Worm (Caenorhabditis elegans) whole organism, young adult: Measurements from ENCODE around the gene dis-3.

Experiments
- B0035.1 ChIP-seq: sonication (generic microtip); optimal IDR thresholded peaks from 2 replicates; lab custom pipeline; 2016; ENCODE audit warnings: missing genetic modification characterization, mild to moderate bottlenecking, missing compliant biosample characterization, missing genotype, missing genetic modification reagents
- F33H1.4 ChIP-seq: fragments of 200-800 bp; sonication (Bioruptor generic); IDR thresholded peaks from 2 replicates; pipeline ENCODE4 v1.3.6; 2022; ENCODE audit warnings: missing genetic modification reagents, missing genetic modification characterization, missing compliant biosample characterization
- F37B4.10 ChIP-seq: fragments of 200-800 bp; sonication (Bioruptor generic); IDR thresholded peaks from 2 replicates; pipeline ENCODE4 v1.3.6; 2022; ENCODE audit warnings: missing genetic modification characterization, missing compliant biosample characterization
- F39B2.1 ChIP-seq: fragments of 200-800 bp; sonication (Bioruptor generic); IDR thresholded peaks from 2 replicates; pipeline ENCODE4 v1.3.6; 2022; ENCODE audit warnings: missing genetic modification reagents, missing genetic modification characterization, missing compliant biosample characterization
- Y53G8AR.9 ChIP-seq: fragments of 200-800 bp; sonication (Bioruptor generic); conservative IDR thresholded peaks from 2 replicates; pipeline ENCODE4 v1.3.6; 2022; ENCODE audit warnings: missing genetic modification reagents, missing genetic modification characterization, missing compliant biosample characterization
- ZK185.1 ChIP-seq: sonication (generic microtip); optimal IDR thresholded peaks from 2 replicates; lab custom pipeline; 2016; ENCODE audit warnings: mild to moderate bottlenecking, missing genetic modification characterization, missing compliant biosample characterization; ENCODE audit not compliant: poor library complexity, severe bottlenecking
- akir-1 ChIP-seq: fragments of 200-800 bp; sonication (Bioruptor generic); optimal IDR thresholded peaks from 2 replicates; lab custom pipeline; 2018; ENCODE audit warnings: mild to moderate bottlenecking, missing genetic modification characterization, moderate library complexity, missing compliant biosample characterization
- ama-1 ChIP-seq, 3 experiments: fragments of 150-350 bp in 1 of 3; sonication (generic microtip) in 2 of 3; optimal IDR thresholded peaks; 2 replicates each; lab custom pipeline; 2014 to 2018; ENCODE audit warnings: missing biosample characterization in 2 of 3, missing genetic modification characterization in 2 of 3, missing genetic modification reagents in 2 of 3
- atf-7 ChIP-seq: sonication (generic microtip); optimal IDR thresholded peaks from 2 replicates; lab custom pipeline; 2017; ENCODE audit warnings: mild to moderate bottlenecking, missing genetic modification characterization, missing compliant biosample characterization
- attf-6 ChIP-seq: fragments of 200-800 bp; sonication (Bioruptor generic); IDR thresholded peaks from 2 replicates; pipeline ENCODE4 v1.3.6; 2022; ENCODE audit warnings: missing genetic modification reagents, missing genetic modification characterization, missing compliant biosample characterization
- bed-2 ChIP-seq: fragments of 200-800 bp; sonication (Bioruptor generic); IDR thresholded peaks from 2 replicates; pipeline ENCODE4 v1.3.6; 2022; ENCODE audit warnings: missing genetic modification reagents, missing genetic modification characterization, missing compliant biosample characterization
- cebp-2 ChIP-seq: fragments of 200-800 bp; sonication (Bioruptor generic); IDR thresholded peaks from 2 replicates; pipeline ENCODE4 v1.3.6; 2022; ENCODE audit warnings: missing genetic modification characterization, missing compliant biosample characterization
- ceh-100 ChIP-seq: fragments of 200-800 bp; sonication (Bioruptor generic); IDR thresholded peaks from 2 replicates; pipeline ENCODE4 v1.3.6; 2022; ENCODE audit warnings: missing genetic modification reagents, missing genetic modification characterization, missing compliant biosample characterization
- ceh-40 ChIP-seq: fragments of 200-800 bp; sonication (Bioruptor generic); IDR thresholded peaks from 2 replicates; pipeline ENCODE4 v1.3.6; 2022; ENCODE audit warnings: missing genetic modification characterization, missing compliant biosample characterization
- dpff-1 ChIP-seq: sonication (generic microtip); optimal IDR thresholded peaks from 2 replicates; lab custom pipeline; 2017; ENCODE audit warnings: mild to moderate bottlenecking, missing genetic modification characterization, missing compliant biosample characterization
- efl-1 ChIP-seq: fragments of 150-350 bp; optimal IDR thresholded peaks from 2 replicates; lab custom pipeline; 2014; ENCODE audit warnings: missing biosample characterization, missing genetic modification reagents, missing genetic modification characterization
- egrh-3 ChIP-seq: fragments of 200-800 bp; sonication (Bioruptor generic); IDR thresholded peaks from 2 replicates; pipeline ENCODE4 v1.3.6; 2022; ENCODE audit warnings: missing genetic modification reagents, missing genetic modification characterization, missing compliant biosample characterization
- ekl-4 ChIP-seq: fragments of 200-800 bp; sonication (Bioruptor generic); IDR thresholded peaks from 2 replicates; pipeline ENCODE4 v1.3.6; 2022; ENCODE audit warnings: missing genetic modification reagents, missing genetic modification characterization, missing compliant biosample characterization
- gei-17 ChIP-seq: fragments of 200-800 bp; sonication (Bioruptor generic); optimal IDR thresholded peaks from 2 replicates; lab custom pipeline; 2018; ENCODE audit warnings: mild to moderate bottlenecking, missing genetic modification characterization, missing compliant biosample characterization
- hlh-26 ChIP-seq: fragments of 200-800 bp; sonication (Bioruptor generic); conservative IDR thresholded peaks from 2 replicates; pipeline ENCODE4 v1.3.6; 2022; ENCODE audit warnings: missing genetic modification reagents, missing genetic modification characterization, missing compliant biosample characterization
- hmg-1.2 ChIP-seq: fragments of 200-800 bp; sonication (Bioruptor generic); IDR thresholded peaks from 2 replicates; pipeline ENCODE4 v1.3.6; 2022; ENCODE audit warnings: missing genetic modification reagents, missing genetic modification characterization, missing compliant biosample characterization
- hrde-1 ChIP-seq: sonication (generic microtip); optimal IDR thresholded peaks from 2 replicates; lab custom pipeline; 2016; ENCODE audit warnings: missing genetic modification characterization, mild to moderate bottlenecking, missing compliant biosample characterization, moderate library complexity, missing genotype, missing genetic modification reagents, borderline replicate concordance
- lag-1 ChIP-seq: fragments of 200-800 bp; sonication (Bioruptor generic); IDR thresholded peaks from 2 replicates; pipeline ENCODE4 v1.3.6; 2022; ENCODE audit warnings: missing genetic modification reagents, missing genetic modification characterization, missing compliant biosample characterization
- lin-54 ChIP-seq: fragments of 200-800 bp; sonication (Bioruptor generic); optimal IDR thresholded peaks from 2 replicates; lab custom pipeline; 2018; ENCODE audit warnings: mild to moderate bottlenecking, missing genetic modification characterization, missing compliant biosample characterization
- lsl-1 ChIP-seq: fragments of 200-800 bp; sonication (Bioruptor generic); optimal IDR thresholded peaks from 2 replicates; lab custom pipeline; 2018; ENCODE audit warnings: mild to moderate bottlenecking, missing genetic modification characterization, moderate library complexity, missing compliant biosample characterization
- nhr-120 ChIP-seq: fragments of 200-800 bp; sonication (Bioruptor generic); IDR thresholded peaks from 2 replicates; pipeline ENCODE4 v1.3.6; 2022; ENCODE audit warnings: missing genetic modification characterization, missing compliant biosample characterization
- pha-4 ChIP-seq: fragments of 150-350 bp; sonication (generic microtip); optimal IDR thresholded peaks from 2 replicates; lab custom pipeline; 2014; ENCODE audit warnings: missing biosample characterization, missing genetic modification reagents, missing genetic modification characterization
- snpc-1.3 ChIP-seq: sonication (generic microtip); optimal IDR thresholded peaks from 2 replicates; lab custom pipeline; 2017; ENCODE audit warnings: missing genetic modification characterization, mild to moderate bottlenecking, missing compliant biosample characterization, antibody characterized with exemption, moderate library complexity, missing genotype, missing genetic modification reagents; ENCODE audit not compliant: insufficient read depth
- snpc-3.4 ChIP-seq: sonication (generic microtip); optimal IDR thresholded peaks from 2 replicates; lab custom pipeline; 2017; ENCODE audit warnings: missing genetic modification characterization, mild to moderate bottlenecking, missing compliant biosample characterization, antibody characterized with exemption, moderate library complexity, missing genotype, missing genetic modification reagents
- somi-1 ChIP-seq: fragments of 200-800 bp; sonication (Bioruptor generic); optimal IDR thresholded peaks from 2 replicates; lab custom pipeline; 2018; ENCODE audit warnings: mild to moderate bottlenecking, missing genetic modification characterization, missing compliant biosample characterization
- tbp1 ChIP-seq: fragments of 200-800 bp; sonication (Bioruptor generic); optimal IDR thresholded peaks from 2 replicates; lab custom pipeline; 2018; ENCODE audit warnings: mild to moderate bottlenecking, missing genetic modification characterization, missing compliant biosample characterization
- tbx-9 ChIP-seq: sonication (generic microtip); optimal IDR thresholded peaks from 2 replicates; lab custom pipeline; 2016; ENCODE audit warnings: borderline replicate concordance, missing genetic modification characterization, inconsistent platforms, missing compliant biosample characterization
- tlf-1 ChIP-seq: fragments of 200-800 bp; sonication (Bioruptor generic); optimal IDR thresholded peaks from 2 replicates; lab custom pipeline; 2018; ENCODE audit warnings: mild to moderate bottlenecking, missing genetic modification characterization, missing compliant biosample characterization
- unc-130 ChIP-seq: sonication (generic microtip); optimal IDR thresholded peaks from 2 replicates; lab custom pipeline; 2016; ENCODE audit warnings: missing genetic modification reagents, missing genetic modification characterization, missing compliant biosample characterization
- unc-62 ChIP-seq: fragments of 150-350 bp; optimal IDR thresholded peaks from 2 replicates; lab custom pipeline; 2014; ENCODE audit warnings: missing biosample characterization, missing genetic modification reagents, missing genetic modification characterization
- xnd-1 ChIP-seq: sonication (generic microtip); optimal IDR thresholded peaks from 2 replicates; lab custom pipeline; 2016; ENCODE audit warnings: missing genotype, missing genetic modification reagents, missing genetic modification characterization, missing compliant biosample characterization
- zim-3 ChIP-seq: sonication (generic microtip); optimal IDR thresholded peaks from 2 replicates; lab custom pipeline; 2017; ENCODE audit warnings: mild to moderate bottlenecking, missing genetic modification characterization, moderate library complexity, missing compliant biosample characterization
- ztf-28 ChIP-seq: fragments of 200-800 bp; sonication (Bioruptor generic); IDR thresholded peaks from 2 replicates; pipeline ENCODE4 v1.3.6; 2022; ENCODE audit warnings: missing genetic modification reagents, missing genetic modification characterization, missing compliant biosample characterization
- ztf-6 ChIP-seq: fragments of 200-800 bp; sonication (Bioruptor generic); IDR thresholded peaks from 2 replicates; pipeline ENCODE4 v1.3.6; 2022; ENCODE audit warnings: missing genetic modification reagents, missing genetic modification characterization, missing compliant biosample characterization

Gene dis-3

ce11 chrIV:10065159-10065558 lies 31.8 kb upstream of the dis-3 start:
- TF ChIP-seq ZK185.1 (tag; lab: Kevin White, UChicago) (no peak), pha-4 (tag; lab: Kevin White, UChicago) (no peak), attf-6 (no peak)

ce11 chrIV:10066456-10066855 lies 30.5 kb upstream of the dis-3 start:
- TF ChIP-seq ekl-4, result no peak
- TF ChIP-seq ceh-100, result no peak
- TF ChIP-seq xnd-1 (tag; lab: Kevin White, UChicago), result no peak
- no peak for TF ChIP-seq snpc-1.3 (tag; lab: Kevin White, UChicago)
- TF ChIP-seq F33H1.4 (GFP tag; lab: Robert Waterston, UW), result no peak
- no peak for TF ChIP-seq somi-1 (GFP tag; lab: Kevin White, UChicago)
- no peak for TF ChIP-seq nhr-120 (GFP tag; lab: Robert Waterston, UW)
- no peak for TF ChIP-seq hlh-26 (GFP tag; lab: Robert Waterston, UW)
- no peak for TF ChIP-seq ama-1 (optimal IDR thresholded peaks at IDR 0.05; lab: Kevin White, UChicago)
- no peak for TF ChIP-seq ama-1 (GFP tag; optimal IDR thresholded peaks at IDR 0.05; lab: Kevin White, UChicago)
- TF ChIP-seq dpff-1 (tag; lab: Kevin White, UChicago), result no peak
- no peak for TF ChIP-seq unc-62 (GFP tag; lab: Kevin White, UChicago)
- no peak for TF ChIP-seq gei-17
- no peak for TF ChIP-seq bed-2 (GFP tag; lab: Robert Waterston, UW)
- TF ChIP-seq akir-1 (GFP tag; lab: Kevin White, UChicago), result no peak
- TF ChIP-seq tlf-1 (GFP tag; lab: Kevin White, UChicago), result no peak
- no peak for TF ChIP-seq unc-130 (GFP tag; lab: Kevin White, UChicago)
- TF ChIP-seq F37B4.10 (GFP tag; lab: Robert Waterston, UW), result no peak
- TF ChIP-seq, all 124 proteins: peak for 0

DNA sequence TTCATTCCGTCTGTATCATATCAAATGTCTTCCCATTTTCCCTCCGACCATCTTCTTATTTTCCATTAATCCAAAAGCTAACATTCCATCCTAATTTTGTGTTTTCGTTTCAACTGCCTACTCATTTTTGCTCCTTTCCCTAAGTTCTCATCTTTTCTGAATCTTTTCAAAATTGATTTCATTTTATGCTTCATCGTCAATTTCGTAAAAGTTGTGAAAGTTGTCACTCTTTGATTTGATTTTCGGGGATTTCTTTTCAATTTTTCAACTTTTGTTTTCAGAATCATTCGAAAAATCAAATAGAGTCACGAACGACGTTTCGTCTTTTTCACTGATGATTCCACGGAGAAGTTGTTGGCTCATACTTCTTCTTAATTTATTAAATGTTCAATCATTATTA lies 29.5 kb upstream of the dis-3 start, which contains the start of gene cwn-2:
cwn-2 (plus strand) TSS at position 276 of the 400 bp plus-strand sequence.
- TF ChIP-seq egrh-3 (GFP tag; lab: Robert Waterston, UW) (no peak), unc-62 (GFP tag; lab: Kevin White, UChicago) (no peak), snpc-3.4 (tag; lab: Kevin White, UChicago) (no peak), hlh-26 (GFP tag; lab: Robert Waterston, UW) (no peak), ceh-40 (GFP tag; lab: Robert Waterston, UW) (no peak), tbp1 (GFP tag; lab: Kevin White, UChicago) (no peak)
- TF ChIP-seq, all 124 proteins: peak for 0

- TF ChIP-seq cebp-2 (GFP tag; lab: Robert Waterston, UW), result no peak
- no peak for TF ChIP-seq hmg-1.2 (GFP tag; lab: Robert Waterston, UW)
- TF ChIP-seq lag-1, result no peak
- TF ChIP-seq ztf-6 (GFP tag; lab: Robert Waterston, UW), result no peak
- no peak for TF ChIP-seq zim-3 (tag; lab: Kevin White, UChicago)
- no peak for TF ChIP-seq tbx-9 (tag; lab: Kevin White, UChicago)
- TF ChIP-seq atf-7, result no peak
- TF ChIP-seq lin-54 (GFP tag; lab: Kevin White, UChicago), result no peak
- no peak for TF ChIP-seq efl-1 (GFP tag; lab: Kevin White, UChicago)
- TF ChIP-seq ztf-28 (GFP tag; lab: Robert Waterston, UW), result no peak
- TF ChIP-seq lsl-1 (GFP tag; lab: Kevin White, UChicago), result no peak
- TF ChIP-seq hrde-1, result no peak
- TF ChIP-seq Y53G8AR.9 (GFP tag; lab: Robert Waterston, UW), result no peak
- no peak for TF ChIP-seq F39B2.1 (GFP tag; lab: Robert Waterston, UW)
- TF ChIP-seq B0035.1 (tag; lab: Kevin White, UChicago), result no peak
Observed at ce11 chrIV:10068266-10068665, 28.7 kb upstream of the dis-3 start.
